Fruit fly (Drosophila melanogaster): Measurements from ENCODE around the gene SF1.

Gene SF1

dm6 chr3R:17526059-17526592, 14.1 kb upstream of the SF1 start (continued):
- peak; percentile 45 for TF ChIP-seq lmd (GFP tag; IDR thresholded peaks at IDR 0.05)
- TF ChIP-seq ERR (GFP tag; optimal IDR thresholded peaks at IDR 0.05): no peak
- peak; percentile 61 for TF ChIP-seq CG15269 (tag; optimal IDR thresholded peaks at IDR 0.05)
- TF ChIP-seq tup (GFP tag; optimal IDR thresholded peaks at IDR 0.05): no peak
- peak; percentile 35 for TF ChIP-seq CoRest (tag; optimal IDR thresholded peaks at IDR 0.05)
- no peak for TF ChIP-seq tna (GFP tag; IDR thresholded peaks at IDR 0.05; ENCODE audit: partially characterized antibody)
- no peak for TF ChIP-seq fd102C (GFP tag; optimal IDR thresholded peaks at IDR 0.05)
- no peak for TF ChIP-seq CG14965 (GFP tag; optimal IDR thresholded peaks at IDR 0.05; ENCODE audit: borderline replicate concordance)
- TF ChIP-seq Sox100B (GFP tag; optimal IDR thresholded peaks at IDR 0.05): peak; percentile 5
- peak; percentile 30; the same call in 1 of the 2 replicates for TF ChIP-seq vvl (GFP tag; IDR thresholded peaks at IDR 0.05)
- TF ChIP-seq sd (tag; optimal IDR thresholded peaks at IDR 0.05): no peak
- no peak for TF ChIP-seq CG17568 (GFP tag; optimal IDR thresholded peaks at IDR 0.05)
- TF ChIP-seq dpn (GFP tag; optimal IDR thresholded peaks at IDR 0.05): peak in 1 of 2 experiments; percentile 19
- TF ChIP-seq ind (GFP tag; optimal IDR thresholded peaks at IDR 0.05): peak; percentile 45
- peak; percentile 62 for TF ChIP-seq CG7839 (tag; optimal IDR thresholded peaks at IDR 0.05)
- TF ChIP-seq Blimp-1 (GFP tag; optimal IDR thresholded peaks at IDR 0.05): no peak
- no peak for TF ChIP-seq CG4328 (GFP tag; optimal IDR thresholded peaks at IDR 0.05)
- TF ChIP-seq slp2 (GFP tag; optimal IDR thresholded peaks at IDR 0.05): no peak
- peak; percentile 92 for TF ChIP-seq Ets65A (GFP tag)
- no peak for TF ChIP-seq gcm2 (GFP tag; optimal IDR thresholded peaks at IDR 0.05)
- 0 out of 3 replicates have a peak, but pooled peaks have one; percentile 20 for TF ChIP-seq CG17361 (GFP tag; IDR thresholded peaks at IDR 0.05)
- peak; percentile 45 for TF ChIP-seq Sox102F (GFP tag; optimal IDR thresholded peaks at IDR 0.05)
- peak; percentile 47 for TF ChIP-seq dmrt99B (tag; optimal IDR thresholded peaks at IDR 0.05)
- peak; percentile 16 for TF ChIP-seq phol (tag; optimal IDR thresholded peaks at IDR 0.05)
- TF ChIP-seq CG6791 (GFP tag; IDR thresholded peaks at IDR 0.05; ENCODE audit: partially characterized antibody): no peak
- no peak for TF ChIP-seq CG42726 (GFP tag; IDR thresholded peaks at IDR 0.05; ENCODE audit: partially characterized antibody)
- no peak for TF ChIP-seq CG11723 (GFP tag; optimal IDR thresholded peaks at IDR 0.05)
- no peak for TF ChIP-seq CG34224 (GFP tag; IDR thresholded peaks at IDR 0.05; ENCODE audit: partially characterized antibody)
- TF ChIP-seq CG3995 (GFP tag; optimal IDR thresholded peaks at IDR 0.05): no peak
- no peak for TF ChIP-seq CG8478 (optimal IDR thresholded peaks at IDR 0.05)
- peak; percentile 47 for TF ChIP-seq CG6765 (GFP tag; optimal IDR thresholded peaks at IDR 0.05)
- no peak for TF ChIP-seq sr (GFP tag; IDR thresholded peaks at IDR 0.05)
- TF ChIP-seq CG13894 (tag; optimal IDR thresholded peaks at IDR 0.05): peak; percentile 44
- no peak for TF ChIP-seq ATbp (GFP tag; optimal IDR thresholded peaks at IDR 0.05)
- TF ChIP-seq maf-S (GFP tag; optimal IDR thresholded peaks at IDR 0.05): peak; percentile 30
- no peak for TF ChIP-seq sug (tag; optimal IDR thresholded peaks at IDR 0.05)
- peak; percentile 27 for TF ChIP-seq Xbp1 (GFP tag; optimal IDR thresholded peaks at IDR 0.05)
- no peak for TF ChIP-seq ac (GFP tag; optimal IDR thresholded peaks at IDR 0.05)
- peak; percentile 34 for TF ChIP-seq pho (GFP tag; optimal IDR thresholded peaks at IDR 0.05)
- peak; percentile 43 for TF ChIP-seq CG17385 (GFP tag; optimal IDR thresholded peaks at IDR 0.05)
- no peak for TF ChIP-seq Oaz (GFP tag; IDR thresholded peaks at IDR 0.05)
- peak; percentile 37 for TF ChIP-seq CG12659 (GFP tag; optimal IDR thresholded peaks at IDR 0.05)
- no peak for TF ChIP-seq az2 (GFP tag; optimal IDR thresholded peaks at IDR 0.05)
- peak; percentile 15 for TF ChIP-seq tap (tag; optimal IDR thresholded peaks at IDR 0.05)
- TF ChIP-seq CG8290 (GFP tag; optimal IDR thresholded peaks at IDR 0.05): no peak
- TF ChIP-seq CG8290 (tag; optimal IDR thresholded peaks at IDR 0.05): peak in 1 of 2 experiments; percentile 61
- TF ChIP-seq CG2120 (GFP tag; optimal IDR thresholded peaks at IDR 0.05): peak; percentile 80
- peak; percentile 32 for TF ChIP-seq tin (GFP tag; optimal IDR thresholded peaks at IDR 0.05)
- peak; percentile 37 for TF ChIP-seq bcd (GFP tag; optimal IDR thresholded peaks at IDR 0.05)
- no peak for TF ChIP-seq CG11093 (GFP tag; IDR thresholded peaks at IDR 0.05)
